Fruit fly (Drosophila melanogaster) whole organism: ENCODE results near the gene Qsox4.

ENCODE experiments used
- CG8478 ChIP-seq: fragments of >200 bp; optimal IDR thresholded peaks from 2 replicates; lab custom pipeline; 2018; ENCODE audit warnings: inconsistent platforms
- psq ChIP-seq: fragments of >200 bp; optimal IDR thresholded peaks from 2 replicates; lab custom pipeline; 2017
- usp ChIP-seq: fragments of >200 bp; optimal IDR thresholded peaks from 2 replicates; lab custom pipeline; 2017; ENCODE audit warnings: missing biosample characterization, missing genetic modification characterization, mixed read lengths

DNA sequence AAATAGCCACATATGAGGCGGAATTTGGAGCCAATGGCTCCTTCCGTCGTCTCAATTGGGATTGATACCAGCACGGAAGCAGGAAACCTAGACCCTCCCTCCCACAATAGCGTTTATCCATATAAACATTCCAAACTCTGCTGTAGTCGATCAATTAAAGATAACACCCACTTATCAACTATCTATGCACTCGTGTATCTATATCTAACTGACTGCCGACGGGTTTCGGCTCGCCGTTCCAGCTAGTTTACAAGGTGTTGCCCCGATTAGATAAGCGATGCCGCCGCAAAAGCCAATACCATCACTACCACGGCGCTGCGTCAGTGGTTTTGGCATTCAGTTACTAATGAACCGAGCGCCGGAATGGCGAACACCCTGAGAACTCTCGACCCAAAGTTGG, 8.6 kb downstream of the Qsox4 start, which contains the start of gene CG10300:
- TF ChIP-seq usp (GFP tag; lab: Kevin White, UChicago) (no peak), psq (lab: Kevin White, UChicago) (no peak), CG8478 (no peak)
